Worm (Caenorhabditis elegans): ENCODE results near the gene aff-1.

ce11 chrII:6828073-6828900 is 35.3 kb downstream of the aff-1 start:
- TF ChIP-seq skn-1 (tag; optimal IDR thresholded peaks at IDR 0.05) (no peak), blmp-1 (tag; optimal IDR thresholded peaks at IDR 0.05) (no peak), nhr-77 (tag; optimal IDR thresholded peaks at IDR 0.05) (no peak), mep-1 (tag; optimal IDR thresholded peaks at IDR 0.05) (no peak)

Data from whole organism, L1 larva.